Worm (Caenorhabditis elegans): ENCODE measurements around the gene ZK418.13.

Gene ZK418.13

ce11 chrIII:7087691-7088323 is 11.5 kb upstream of the ZK418.13 start, which contains the start of gene fubl-2 (continued):
- TF ChIP-seq ceh-79 (tag; optimal IDR thresholded peaks at IDR 0.05) (no peak), ztf-26 (tag; optimal IDR thresholded peaks at IDR 0.05) (no peak), unc-130 (GFP tag; optimal IDR thresholded peaks at IDR 0.05) (peak; percentile 49), F33H1.4 (GFP tag; IDR thresholded peaks at IDR 0.05) (peak; percentile 60), ceh-91 (GFP tag; IDR thresholded peaks at IDR 0.05) (peak; percentile 26; the same call in 1 of the 2 replicates), ztf-3 (GFP tag; optimal IDR thresholded peaks at IDR 0.05) (no peak)

DNA sequence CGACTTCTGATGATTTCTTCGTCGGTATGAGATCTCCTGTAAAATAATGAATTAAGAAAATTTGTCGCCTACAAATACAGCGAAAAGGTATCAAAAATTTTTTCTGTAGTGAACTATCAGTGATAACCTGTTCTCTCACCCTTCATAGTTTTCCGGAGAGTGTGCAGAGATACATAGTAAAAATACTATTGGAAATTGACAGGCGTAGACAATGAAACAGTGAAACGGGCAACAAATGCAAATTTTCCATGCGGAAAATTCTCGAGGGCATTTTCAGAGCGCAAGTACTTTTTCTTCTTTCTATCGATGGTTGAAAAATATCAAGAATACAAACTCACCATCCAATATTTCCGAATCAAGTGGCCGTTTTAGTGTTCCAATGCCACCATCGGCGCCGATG is 10.9 kb upstream of the ZK418.13 start:
- TF ChIP-seq nhr-80 (tag; optimal IDR thresholded peaks at IDR 0.05) (peak; percentile 26), ceh-40 (GFP tag; IDR thresholded peaks at IDR 0.05) (no peak), attf-5 (GFP tag; optimal IDR thresholded peaks at IDR 0.05) (peak; percentile 41), hmg-1.2 (GFP tag; IDR thresholded peaks at IDR 0.05) (peak; percentile 68; the same call in 1 of the 2 replicates)

DNA sequence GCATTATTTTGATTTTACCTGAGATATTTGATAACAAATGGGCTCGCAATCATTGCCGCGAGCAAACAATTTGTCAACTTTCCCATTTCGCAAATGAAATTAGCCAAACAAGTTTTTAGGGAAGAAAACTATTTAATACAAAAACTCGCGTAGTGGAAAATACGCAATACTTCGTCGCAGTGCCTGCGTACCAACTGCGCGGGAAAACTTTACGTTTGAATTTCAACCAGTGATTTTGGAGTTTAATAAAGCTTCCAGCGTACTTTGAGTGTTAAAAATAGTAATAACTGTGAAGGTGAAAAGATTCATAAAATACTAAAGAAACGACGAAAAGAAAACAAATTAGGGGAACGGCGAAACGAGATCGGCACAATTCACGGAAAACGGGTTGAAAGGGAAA is 8.6 kb upstream of the ZK418.13 start, which contains the start of gene tofu-7:
tofu-7 (minus strand) TSS at position 111 of the 400 bp plus-strand sequence.
- TF ChIP-seq hlh-12 (tag; optimal IDR thresholded peaks at IDR 0.05) (no peak), ceh-58 (GFP tag; IDR thresholded peaks at IDR 0.05) (no peak), mes-4 (tag; optimal IDR thresholded peaks at IDR 0.05) (no peak), tlf-1 (GFP tag; optimal IDR thresholded peaks at IDR 0.05) (no peak), hlh-26 (GFP tag; conservative IDR thresholded peaks at IDR 0.05) (no peak), attf-3 (GFP tag; conservative IDR thresholded peaks at IDR 0.05) (no peak), ceh-40 (GFP tag; IDR thresholded peaks at IDR 0.05) (no peak), unc-62 (GFP tag; optimal IDR thresholded peaks at IDR 0.05) (no peak), ceh-27 (GFP tag; optimal IDR thresholded peaks at IDR 0.05) (no peak), F57A8.1 (GFP tag; optimal IDR thresholded peaks at IDR 0.05) (no peak), madf-3 (GFP tag; IDR thresholded peaks at IDR 0.05) (no peak), rcor-1 (GFP tag; IDR thresholded peaks at IDR 0.05) (no peak), lsl-1 (GFP tag; optimal IDR thresholded peaks at IDR 0.05) (peak; percentile 34), T26A5.8 (tag; optimal IDR thresholded peaks at IDR 0.05) (no peak), D2030.7 (GFP tag; IDR thresholded peaks at IDR 0.05) (peak; percentile 28; the same call in 1 of the 2 replicates), xnd-1 (tag; optimal IDR thresholded peaks at IDR 0.05) (no peak), sea-2 (GFP tag; IDR thresholded peaks at IDR 0.05) (no peak), bed-1 (GFP tag; IDR thresholded peaks at IDR 0.05) (no peak), tbp1 (GFP tag; optimal IDR thresholded peaks at IDR 0.05) (no peak), Y67H2A.10 (GFP tag; conservative IDR thresholded peaks at IDR 0.05) (no peak), pha-4 (tag; optimal IDR thresholded peaks at IDR 0.05) (no peak), ceh-79 (tag; optimal IDR thresholded peaks at IDR 0.05) (no peak), F22D6.2 (tag; optimal IDR thresholded peaks at IDR 0.05) (no peak), snpc-1.3 (tag; optimal IDR thresholded peaks at IDR 0.05; ENCODE audit: insufficient read depth) (no peak), ekl-4 (GFP tag; IDR thresholded peaks at IDR 0.05) (no peak), ztf-26 (tag; optimal IDR thresholded peaks at IDR 0.05) (no peak), F33H1.4 (GFP tag; IDR thresholded peaks at IDR 0.05) (peak; percentile 51), egrh-3 (GFP tag; IDR thresholded peaks at IDR 0.05) (no peak), F37B4.10 (GFP tag; IDR thresholded peaks at IDR 0.05) (no peak), sdz-38 (tag; optimal IDR thresholded peaks at IDR 0.05) (no peak), hmg-20 (GFP tag; IDR thresholded peaks at IDR 0.05) (no peak), nhr-80 (tag; optimal IDR thresholded peaks at IDR 0.05) (no peak), lin-35 (GFP tag; optimal IDR thresholded peaks at IDR 0.05) (no peak), ceh-91 (GFP tag; IDR thresholded peaks at IDR 0.05) (no peak), F10E7.11 (tag; optimal IDR thresholded peaks at IDR 0.05) (no peak), lsy-27 (tag; optimal IDR thresholded peaks at IDR 0.05; ENCODE audit: borderline replicate concordance, insufficient read depth) (no peak), attf-5 (GFP tag; optimal IDR thresholded peaks at IDR 0.05) (no peak), ZK185.1 (tag; optimal IDR thresholded peaks at IDR 0.05; ENCODE audit: poor library complexity, severe bottlenecking) (no peak), nfyb-1 (GFP tag; IDR thresholded peaks at IDR 0.05) (no peak), rec-8 (tag; optimal IDR thresholded peaks at IDR 0.05) (no peak), mel-28 (tag; optimal IDR thresholded peaks at IDR 0.05; ENCODE audit: borderline replicate concordance) (no peak)

Data from whole organism, young adult.